Worm (Caenorhabditis elegans): ENCODE data around the gene K11H12.6.

DNA sequence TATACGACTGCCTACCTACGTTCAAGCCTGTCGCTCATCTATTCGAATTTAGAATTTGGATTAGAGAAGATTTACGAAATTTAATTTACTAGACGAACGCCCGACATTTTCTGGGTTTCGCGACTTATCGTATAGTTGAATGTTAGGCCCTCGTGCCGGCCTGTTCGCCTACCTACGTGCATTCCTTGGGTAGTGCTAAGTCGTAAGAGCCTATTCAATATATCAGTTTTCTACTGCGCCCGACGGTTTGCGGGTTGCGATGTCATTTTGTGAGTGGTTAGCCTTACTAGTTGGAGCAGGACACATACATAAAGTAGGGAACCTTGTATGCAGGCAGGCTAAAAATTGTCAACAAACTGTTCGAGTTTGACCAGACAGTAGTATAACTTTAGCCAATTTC is 44.1 kb upstream of the K11H12.6 start:
- TF ChIP-seq pqm-1 (tag; optimal IDR thresholded peaks at IDR 0.05) (no peak), skn-1 (tag; optimal IDR thresholded peaks at IDR 0.05) (no peak), lsy-2 (tag; optimal IDR thresholded peaks at IDR 0.05) (no peak), fos-1 (tag; optimal IDR thresholded peaks at IDR 0.05) (no peak), mab-9 (GFP tag; IDR thresholded peaks at IDR 0.05) (no peak), nhr-77 (tag; optimal IDR thresholded peaks at IDR 0.05) (no peak), nhr-19 (GFP tag; conservative IDR thresholded peaks at IDR 0.05) (no peak), ama-1 (optimal IDR thresholded peaks at IDR 0.05) (no peak)
